Worm (Caenorhabditis elegans): ENCODE data around the gene C52G5.3.

ce11 chrX:12813539-12813938 lies 32.4 kb downstream of the C52G5.3 start, which contains the start of gene gei-3:
- TF ChIP-seq jun-1 (tag; optimal IDR thresholded peaks at IDR 0.05), result no peak
- TF ChIP-seq dsc-1 (tag; optimal IDR thresholded peaks at IDR 0.05), result no peak
- TF ChIP-seq nhr-237 (tag; optimal IDR thresholded peaks at IDR 0.05), result no peak
- TF ChIP-seq vab-15 (tag; optimal IDR thresholded peaks at IDR 0.05), result no peak
- no peak for TF ChIP-seq C04F5.9 (tag; optimal IDR thresholded peaks at IDR 0.05)
- TF ChIP-seq skn-1 (tag; optimal IDR thresholded peaks at IDR 0.05), result no peak
- TF ChIP-seq snu-23 (GFP tag; optimal IDR thresholded peaks at IDR 0.05), result no peak
- TF ChIP-seq aha-1 (tag; optimal IDR thresholded peaks at IDR 0.05), result no peak
- no peak for TF ChIP-seq unc-62 (GFP tag; optimal IDR thresholded peaks at IDR 0.05)
- no peak for TF ChIP-seq ama-1 (optimal IDR thresholded peaks at IDR 0.05)
- no peak for TF ChIP-seq ztf-4 (tag; optimal IDR thresholded peaks at IDR 0.05)
- no peak for TF ChIP-seq nhr-85 (tag)
- no peak for TF ChIP-seq unc-130 (tag; optimal IDR thresholded peaks at IDR 0.05)
- no peak for TF ChIP-seq mdl-1 (tag; optimal IDR thresholded peaks at IDR 0.05)

All from whole organism, L1 larva.